Worm (Caenorhabditis elegans): Measurements from ENCODE around the gene str-28.

ce11 chrV:7508566-7509044, 35.9 kb upstream of the str-28 start, which contains the start of the genes str-31 and nhr-172:
- TF ChIP-seq hmbx-1 (tag; optimal IDR thresholded peaks at IDR 0.05): no peak
- TF ChIP-seq ceh-13 (GFP tag; optimal IDR thresholded peaks at IDR 0.05): no peak
- no peak for TF ChIP-seq flt-1 (GFP tag; IDR thresholded peaks at IDR 0.05)

Data from whole organism, early embryonic.